In the genomic region with DNA sequence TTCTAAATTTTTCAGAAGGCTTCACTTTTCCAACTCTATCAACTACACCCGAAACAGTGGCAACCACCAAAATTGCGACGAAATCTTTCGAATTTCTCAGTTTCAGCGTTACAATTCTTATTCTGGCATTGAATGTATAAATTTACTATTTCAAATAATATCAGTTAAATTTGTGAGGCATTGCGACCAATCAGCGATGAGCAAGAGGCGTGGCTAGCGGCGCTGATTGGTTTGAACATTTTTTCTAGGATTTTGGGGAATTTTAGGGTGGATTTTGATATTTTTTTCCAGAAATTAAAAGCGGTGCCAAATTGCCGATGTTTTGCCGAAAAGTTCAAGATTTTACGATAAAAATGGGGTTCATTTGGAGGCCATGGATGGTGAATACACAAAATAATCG, we compare ENCODE assay signal across 4 worm cellular contexts.
TF ChIP-seq lines count a peak whose summit lies in the region.

No protein-coding gene starts in this region.

TF ChIP-seq in whole organism, L3 larva, 47 proteins besides CTCF, POLR2A, EP300 and RAD21:
- TF ChIP-seq snpc-4 (tag; optimal IDR thresholded peaks at IDR 0.05; lab: Kevin White, UChicago) = no peak
- no peak for TF ChIP-seq nhr-237 (tag; optimal IDR thresholded peaks at IDR 0.05; lab: Kevin White, UChicago)
- no peak for TF ChIP-seq fkh-2 (tag; optimal IDR thresholded peaks at IDR 0.05; lab: Kevin White, UChicago)
- peak; percentile 96 for TF ChIP-seq nfya-1 (tag; optimal IDR thresholded peaks at IDR 0.05; lab: Kevin White, UChicago; ENCODE audit: insufficient read depth)
- no peak for TF ChIP-seq unc-39 (tag; optimal IDR thresholded peaks at IDR 0.05; lab: Kevin White, UChicago)
- TF ChIP-seq nhr-77 (tag; optimal IDR thresholded peaks at IDR 0.05; lab: Kevin White, UChicago) = no peak

TF ChIP-seq in whole organism, L4 larva, 104 proteins besides CTCF, POLR2A, EP300 and RAD21:
- TF ChIP-seq dmd-9 (GFP tag; IDR thresholded peaks at IDR 0.05; lab: Robert Waterston, UW) (no peak), fkh-10 (GFP tag; optimal IDR thresholded peaks at IDR 0.05; lab: Kevin White, UChicago) (no peak), aha-1 (tag; lab: Kevin White, UChicago) (peak; percentile 83), R02D3.7 (tag; optimal IDR thresholded peaks at IDR 0.05; lab: Kevin White, UChicago) (no peak), Y48G9A.11 (GFP tag; IDR thresholded peaks at IDR 0.05; lab: Robert Waterston, UW) (0 out of 2 replicates have a peak, but pooled peaks have one; percentile 6)

TF ChIP-seq in whole organism, late embryonic, 69 proteins besides CTCF, POLR2A, EP300 and RAD21:
- TF ChIP-seq pag-3 (tag; optimal IDR thresholded peaks at IDR 0.05; lab: Kevin White, UChicago; ENCODE audit: borderline replicate concordance) = no peak
- TF ChIP-seq nfya-1 (tag; optimal IDR thresholded peaks at IDR 0.05; lab: Kevin White, UChicago) = peak; percentile 96
- no peak for TF ChIP-seq ceh-22 (tag; optimal IDR thresholded peaks at IDR 0.05; lab: Kevin White, UChicago)
- no peak for TF ChIP-seq dve-1 (tag; optimal IDR thresholded peaks at IDR 0.05; lab: Kevin White, UChicago)

TF ChIP-seq in whole organism, young adult, 124 proteins besides CTCF, POLR2A, EP300 and RAD21:
- TF ChIP-seq ztf-6 (GFP tag; IDR thresholded peaks at IDR 0.05; lab: Robert Waterston, UW) (no peak), nfyb-1 (GFP tag; IDR thresholded peaks at IDR 0.05; lab: Robert Waterston, UW) (peak; percentile 92), repo-1 (tag; optimal IDR thresholded peaks at IDR 0.05; lab: Kevin White, UChicago) (no peak), nhr-90 (tag; optimal IDR thresholded peaks at IDR 0.05; lab: Kevin White, UChicago) (no peak), madf-6 (GFP tag; IDR thresholded peaks at IDR 0.05; lab: Robert Waterston, UW) (peak; percentile 27; the same call in 1 of the 2 replicates), C06A6.2 (GFP tag; conservative IDR thresholded peaks at IDR 0.05; lab: Robert Waterston, UW) (no peak), dpl-1 (GFP tag; optimal IDR thresholded peaks at IDR 0.05; lab: Kevin White, UChicago) (no peak)
